Fruit fly (Drosophila melanogaster) whole organism, wandering third instar larva: ENCODE measurements around the gene Gr93c.

Experiments
- Abd-B ChIP-seq: fragments of >200 bp; optimal IDR thresholded peaks from 2 replicates; lab custom pipeline; 2017; ENCODE audit warnings: missing biosample characterization, missing genetic modification characterization
- CG32264 ChIP-seq: fragments of 200-800 bp; sonication (Bioruptor generic); optimal IDR thresholded peaks from 2 replicates; lab custom pipeline; 2016; ENCODE audit warnings: missing biosample characterization, missing genetic modification characterization
- CG9705 ChIP-seq: fragments of 200-800 bp; sonication (Bioruptor generic); optimal IDR thresholded peaks from 2 replicates; lab custom pipeline; 2018; ENCODE audit warnings: missing biosample characterization, mild to moderate bottlenecking, missing genetic modification characterization
- CrebA ChIP-seq: fragments of 200-800 bp; sonication (Bioruptor generic); optimal IDR thresholded peaks from 2 replicates; lab custom pipeline; 2016; ENCODE audit warnings: missing biosample characterization, mild to moderate bottlenecking, missing genetic modification characterization, borderline replicate concordance
- Dfd ChIP-seq: fragments of >200 bp; optimal IDR thresholded peaks from 2 replicates; lab custom pipeline; 2017; ENCODE audit warnings: missing biosample characterization, missing genetic modification characterization
- Dif ChIP-seq: fragments of 200-275, 200-300 bp; sonication (Bioruptor generic); optimal IDR thresholded peaks from 2 replicates; lab custom pipeline; 2018; ENCODE audit warnings: missing biosample characterization, missing genetic modification characterization; ENCODE audit not compliant: partially characterized antibody
- GATAd ChIP-seq: sonication (Bioruptor generic); optimal IDR thresholded peaks from 2 replicates; lab custom pipeline; 2016; ENCODE audit warnings: missing biosample characterization, missing genetic modification characterization
- HLH106 ChIP-seq: fragments of 200-800 bp; optimal IDR thresholded peaks from 3 replicates; lab custom pipeline; 2019; ENCODE audit warnings: missing biosample characterization, mild to moderate bottlenecking, missing genetic modification characterization, moderate library complexity
- Hnf4 ChIP-seq: fragments of 200-800 bp; sonication (Bioruptor generic); optimal IDR thresholded peaks from 2 replicates; lab custom pipeline; 2016; ENCODE audit warnings: missing biosample characterization, mild to moderate bottlenecking, missing genetic modification characterization
- Hr78 ChIP-seq: fragments of >200 bp; optimal IDR thresholded peaks from 2 replicates; lab custom pipeline; 2017; ENCODE audit warnings: missing biosample characterization, missing genetic modification characterization
- Hr83 ChIP-seq: fragments of 200-300 bp; sonication (Bioruptor generic); optimal IDR thresholded peaks from 2 replicates; lab custom pipeline; 2016; ENCODE audit warnings: missing biosample characterization, mild to moderate bottlenecking, missing genetic modification characterization, moderate library complexity; ENCODE audit not compliant: poor library complexity, severe bottlenecking
- Jra ChIP-seq: sonication (Bioruptor generic); optimal IDR thresholded peaks from 2 replicates; lab custom pipeline; 2016; ENCODE audit warnings: missing biosample characterization, missing genetic modification characterization
- Mio ChIP-seq: sonication (Bioruptor generic); optimal IDR thresholded peaks from 2 replicates; lab custom pipeline; 2016; ENCODE audit warnings: missing biosample characterization, missing genetic modification characterization
- Myc ChIP-seq: fragments of >200 bp; optimal IDR thresholded peaks from 2 replicates; lab custom pipeline; 2017
- N ChIP-seq: fragments of >200 bp; optimal IDR thresholded peaks from 2 replicates; lab custom pipeline; 2018; ENCODE audit warnings: missing biosample characterization, missing external identifiers, missing genetic modification characterization
- OdsH ChIP-seq: fragments of 200-800 bp; sonication (Bioruptor generic); optimal IDR thresholded peaks from 2 replicates; lab custom pipeline; 2016; ENCODE audit warnings: missing biosample characterization, mild to moderate bottlenecking, missing genetic modification characterization
- Rel ChIP-seq, 2 experiments: fragments of 200-800 bp; sonication (Bioruptor generic) in 1 of 2; optimal IDR thresholded peaks; 2 replicates in 1 of 2; 3 replicates in 1 of 2; lab custom pipeline; 2016 to 2019; ENCODE audit warnings: mild to moderate bottlenecking in 2 of 2, missing biosample characterization in 2 of 2, missing genetic modification characterization in 2 of 2, moderate library complexity in 1 of 2
- Sp1 ChIP-seq: fragments of 200-800 bp; sonication (Bioruptor generic); optimal IDR thresholded peaks from 3 replicates; lab custom pipeline; 2019; ENCODE audit warnings: missing biosample characterization, mild to moderate bottlenecking, missing genetic modification characterization, moderate library complexity
- Vsx2 ChIP-seq: fragments of 200-300, 225-300 bp; sonication (Bioruptor generic); optimal IDR thresholded peaks from 2 replicates; lab custom pipeline; 2018; ENCODE audit warnings: missing biosample characterization, missing genetic modification characterization; ENCODE audit not compliant: partially characterized antibody
- br ChIP-seq: fragments of 200-800 bp; sonication (Bioruptor generic); optimal IDR thresholded peaks from 2 replicates; lab custom pipeline; 2016; ENCODE audit warnings: missing biosample characterization, missing genetic modification characterization
- brk ChIP-seq: fragments of 200-800 bp; sonication (Bioruptor generic); optimal IDR thresholded peaks from 2 replicates; lab custom pipeline; 2016; ENCODE audit warnings: missing biosample characterization, mild to moderate bottlenecking, missing genetic modification characterization
- dl ChIP-seq, 2 experiments: fragments of 175-275, 200-275 bp in 1 of 2; fragments of 200-275 bp in 1 of 2; sonication (Bioruptor generic); optimal IDR thresholded peaks; lab custom pipeline; 2018; ENCODE audit warnings: mild to moderate bottlenecking in 2 of 2, missing biosample characterization in 2 of 2, missing genetic modification characterization in 2 of 2, moderate library complexity in 2 of 2; ENCODE audit not compliant: partially characterized antibody in 2 of 2, insufficient read depth in 1 of 2
- dmrt93B ChIP-seq: fragments of 200-800 bp; sonication (Bioruptor generic); optimal IDR thresholded peaks from 2 replicates; lab custom pipeline; 2018; ENCODE audit warnings: missing biosample characterization, mild to moderate bottlenecking, missing genetic modification characterization
- dsf ChIP-seq: sonication (Bioruptor generic); optimal IDR thresholded peaks from 2 replicates; lab custom pipeline; 2016; ENCODE audit warnings: missing biosample characterization, missing genetic modification characterization, borderline replicate concordance
- ey ChIP-seq: fragments of 200-800 bp; sonication (Bioruptor generic); optimal IDR thresholded peaks from 2 replicates; lab custom pipeline; 2016; ENCODE audit warnings: missing biosample characterization, missing genetic modification characterization
- foxo ChIP-seq, 2 experiments: fragments of 200-800 bp; sonication (Bioruptor generic); optimal IDR thresholded peaks; 2 replicates in 1 of 2; 3 replicates in 1 of 2; lab custom pipeline; 2016 to 2017; ENCODE audit warnings: missing biosample characterization in 2 of 2, missing genetic modification characterization in 2 of 2
- fru ChIP-seq: fragments of 200-800 bp; sonication (Bioruptor generic); optimal IDR thresholded peaks from 3 replicates; lab custom pipeline; 2016; ENCODE audit warnings: missing biosample characterization, mild to moderate bottlenecking, missing genetic modification characterization
- h ChIP-seq: fragments of 200-800 bp; sonication (Bioruptor generic); optimal IDR thresholded peaks from 3 replicates; lab custom pipeline; 2016; ENCODE audit warnings: missing biosample characterization, mild to moderate bottlenecking, missing genetic modification characterization
- jim ChIP-seq: fragments of 175-275, 200-325 bp; sonication (Bioruptor generic); optimal IDR thresholded peaks from 2 replicates; lab custom pipeline; 2016; ENCODE audit warnings: missing biosample characterization, mild to moderate bottlenecking, missing genetic modification characterization
- lola ChIP-seq: fragments of >200 bp; optimal IDR thresholded peaks from 2 replicates; lab custom pipeline; 2017; ENCODE audit warnings: missing biosample characterization, missing genetic modification characterization
- pan ChIP-seq: fragments of >200 bp; optimal IDR thresholded peaks from 2 replicates; lab custom pipeline; 2017
- psq ChIP-seq: fragments of 200-800 bp; sonication (Bioruptor generic); optimal IDR thresholded peaks from 3 replicates; lab custom pipeline; 2017; ENCODE audit warnings: missing biosample characterization, mild to moderate bottlenecking, missing genetic modification characterization, moderate library complexity
- rgr ChIP-seq: fragments of 200-800 bp; sonication (Bioruptor generic); optimal IDR thresholded peaks from 3 replicates; lab custom pipeline; 2016; ENCODE audit warnings: missing biosample characterization, mild to moderate bottlenecking, missing genetic modification characterization
- sage ChIP-seq: fragments of 200-800 bp; sonication (Bioruptor generic); optimal IDR thresholded peaks from 2 replicates; lab custom pipeline; 2016; ENCODE audit warnings: missing biosample characterization, mild to moderate bottlenecking, missing genetic modification characterization
- sv ChIP-seq: fragments of 200-800 bp; sonication (Bioruptor generic); optimal IDR thresholded peaks from 3 replicates; lab custom pipeline; 2016; ENCODE audit warnings: missing biosample characterization, missing genetic modification characterization
- tai ChIP-seq: sonication (Bioruptor generic); optimal IDR thresholded peaks from 2 replicates; lab custom pipeline; 2016; ENCODE audit warnings: missing biosample characterization, missing genetic modification characterization
- usp ChIP-seq: fragments of >200 bp; optimal IDR thresholded peaks from 2 replicates; lab custom pipeline; 2017; ENCODE audit warnings: missing biosample characterization, missing genetic modification characterization
- woc ChIP-seq: sonication (Bioruptor generic); optimal IDR thresholded peaks from 2 replicates; lab custom pipeline; 2016; ENCODE audit warnings: missing biosample characterization, mild to moderate bottlenecking, missing genetic modification characterization

Gene Gr93c

DNA sequence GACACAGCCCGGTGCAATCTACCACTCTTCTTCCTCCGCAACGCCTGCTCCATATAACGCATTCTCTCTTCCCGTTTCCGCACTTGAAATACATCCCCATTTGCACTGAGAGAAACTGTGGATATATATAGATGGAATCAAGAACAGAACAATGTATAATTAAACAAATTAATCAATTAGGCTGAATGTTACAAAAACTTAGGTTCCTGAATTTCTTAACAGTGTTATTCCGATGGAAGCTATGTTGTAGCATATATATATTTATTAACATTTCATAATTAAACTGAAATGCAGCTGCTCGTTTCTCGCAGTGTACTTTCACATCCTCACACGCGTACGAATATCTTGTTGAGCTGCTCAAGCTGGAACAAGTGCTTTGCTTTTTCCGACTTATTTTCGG, 14.4 kb upstream of the Gr93c start:
- no peak for TF ChIP-seq Hr78 (GFP tag; lab: Kevin White, UChicago)
- peak; percentile 89 for TF ChIP-seq woc (GFP tag; lab: Kevin White, UChicago)
- peak; percentile 70 for TF ChIP-seq Rel (GFP tag; optimal IDR thresholded peaks at IDR 0.05; lab: Kevin White, UChicago)
- peak; percentile 75 for TF ChIP-seq Rel (tag; optimal IDR thresholded peaks at IDR 0.05; lab: Kevin White, UChicago)
- TF ChIP-seq jim (GFP tag; lab: Kevin White, UChicago): no peak
- no peak for TF ChIP-seq Myc (lab: Kevin White, UChicago)
- TF ChIP-seq foxo (GFP tag; optimal IDR thresholded peaks at IDR 0.05; lab: Kevin White, UChicago): peak in 1 of 2 experiments; percentile 96
- TF ChIP-seq pan (lab: Kevin White, UChicago): no peak
- peak; percentile 96 for TF ChIP-seq h
- TF ChIP-seq Hnf4 (GFP tag; lab: Kevin White, UChicago): peak; percentile 91
- TF ChIP-seq GATAd (GFP tag; lab: Kevin White, UChicago): peak; percentile 1
- peak; percentile 68 for TF ChIP-seq CG32264
- TF ChIP-seq Mio (GFP tag; lab: Kevin White, UChicago): peak; percentile 12
- no peak for TF ChIP-seq dl (GFP tag; optimal IDR thresholded peaks at IDR 0.05; lab: Kevin White, UChicago; ENCODE audit: insufficient read depth in 1 of 2, partially characterized antibody in 2 of 2)
- TF ChIP-seq CG9705: peak; percentile 85
- TF ChIP-seq usp (GFP tag; lab: Kevin White, UChicago): no peak
- peak; percentile 94 for TF ChIP-seq psq (GFP tag; lab: Kevin White, UChicago)
- TF ChIP-seq CrebA: peak; percentile 8
- TF ChIP-seq brk (GFP tag; lab: Kevin White, UChicago): peak; percentile 85
- TF ChIP-seq Jra (GFP tag; lab: Kevin White, UChicago): peak; percentile 85
- TF ChIP-seq Sp1: peak; percentile 95
- peak; percentile 95 for TF ChIP-seq br (GFP tag; lab: Kevin White, UChicago)
- TF ChIP-seq sage (GFP tag; lab: Kevin White, UChicago): peak; percentile 86
- TF ChIP-seq dmrt93B (GFP tag; lab: Kevin White, UChicago): peak; percentile 84
- peak; percentile 83 for TF ChIP-seq tai (GFP tag; lab: Kevin White, UChicago)
- TF ChIP-seq lola (GFP tag; lab: Kevin White, UChicago): no peak
- no peak for TF ChIP-seq Hr83 (GFP tag; lab: Kevin White, UChicago)
- peak; percentile 97 for TF ChIP-seq fru (GFP tag; lab: Kevin White, UChicago)
- TF ChIP-seq N (GFP tag; lab: Kevin White, UChicago): no peak
- TF ChIP-seq ey: peak; percentile 95
- no peak for TF ChIP-seq Abd-B (GFP tag; lab: Kevin White, UChicago)
- peak; percentile 92 for TF ChIP-seq rgr (GFP tag; lab: Kevin White, UChicago)
- peak; percentile 76 for TF ChIP-seq dsf (GFP tag; lab: Kevin White, UChicago)
- TF ChIP-seq HLH106: peak; percentile 95
- no peak for TF ChIP-seq Dfd (GFP tag; lab: Kevin White, UChicago)
- peak; percentile 5 for TF ChIP-seq sv (GFP tag; lab: Kevin White, UChicago)
- TF ChIP-seq Vsx2 (GFP tag; lab: Kevin White, UChicago): no peak
- TF ChIP-seq Dif: no peak
- TF ChIP-seq OdsH (GFP tag; lab: Kevin White, UChicago): peak; percentile 92

DNA sequence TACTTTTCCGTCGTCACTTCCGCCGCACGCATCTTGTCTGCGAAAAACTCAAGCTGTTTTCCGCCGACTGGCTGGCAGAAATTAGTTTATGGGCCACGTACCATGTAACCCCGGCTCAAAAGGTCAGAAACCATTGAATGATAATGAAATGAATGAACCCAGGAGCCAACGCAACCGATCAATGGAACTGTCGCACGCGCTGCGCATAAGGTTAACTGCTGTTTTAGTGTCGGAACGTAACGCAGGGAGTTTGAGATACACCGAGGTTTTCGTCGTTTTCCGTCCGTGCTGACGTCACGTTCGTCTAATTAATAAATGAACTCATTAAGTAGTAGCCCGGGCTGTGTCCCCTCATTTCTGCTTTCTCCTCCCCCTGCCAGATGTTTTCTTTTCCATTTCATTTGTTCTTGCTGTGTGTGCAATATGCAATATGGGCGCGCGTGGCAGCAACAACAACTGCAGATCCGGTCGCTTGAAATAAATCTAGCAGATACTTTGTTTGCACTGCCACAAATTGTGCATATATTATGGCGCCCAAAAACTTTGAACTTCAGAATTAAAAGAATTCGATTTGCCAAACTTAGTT, 13.3 kb upstream of the Gr93c start:
- TF ChIP-seq Hr78 (GFP tag; lab: Kevin White, UChicago) (no peak), foxo (GFP tag; optimal IDR thresholded peaks at IDR 0.05; lab: Kevin White, UChicago) (no peak), br (GFP tag; lab: Kevin White, UChicago) (no peak), brk (GFP tag; lab: Kevin White, UChicago) (no peak), tai (GFP tag; lab: Kevin White, UChicago) (no peak), Myc (lab: Kevin White, UChicago) (no peak), Sp1 (no peak), CG9705 (no peak), N (GFP tag; lab: Kevin White, UChicago) (no peak), Jra (GFP tag; lab: Kevin White, UChicago) (no peak), OdsH (GFP tag; lab: Kevin White, UChicago) (no peak), woc (GFP tag; lab: Kevin White, UChicago) (no peak), HLH106 (no peak), dl (GFP tag; optimal IDR thresholded peaks at IDR 0.05; lab: Kevin White, UChicago; ENCODE audit: insufficient read depth in 1 of 2, partially characterized antibody in 2 of 2) (no peak), lola (GFP tag; lab: Kevin White, UChicago) (no peak)
